Worm (Caenorhabditis elegans) whole organism, L4 larva: Measurements from ENCODE around the gene baf-1.
A peak's percentile ranks its signal among the peaks of the same experiment; 100 is the strongest.

Source experiments
- F37D6.2 ChIP-seq: sonication (generic microtip); optimal IDR thresholded peaks from 2 replicates; lab custom pipeline; 2016; ENCODE audit warnings: mild to moderate bottlenecking, missing genetic modification characterization, missing compliant biosample characterization
- F44E2.7 ChIP-seq: fragments of 200-800 bp; sonication (Bioruptor generic); IDR thresholded peaks from 2 replicates; pipeline ENCODE4 v2.1.2; 2022; ENCODE audit warnings: missing genetic modification characterization, missing compliant biosample characterization
- R02D3.7 ChIP-seq: fragments of 150-350 bp; sonication (generic microtip); optimal IDR thresholded peaks from 3 replicates; lab custom pipeline; 2014; ENCODE audit warnings: missing biosample characterization, missing genetic modification characterization
- Y5F2A.4 ChIP-seq: fragments of 200-800 bp; sonication (Bioruptor generic); optimal IDR thresholded peaks from 2 replicates; lab custom pipeline; 2018; ENCODE audit warnings: mild to moderate bottlenecking, missing genetic modification characterization, missing compliant biosample characterization
- aha-1 ChIP-seq: fragments of 150-350 bp; peaks from one replicate; lab custom pipeline; 2014; ENCODE audit warnings: missing biosample characterization, missing genetic modification characterization
- ama-1 ChIP-seq: fragments of 150-350 bp; optimal IDR thresholded peaks from 2 replicates; lab custom pipeline; 2014; ENCODE audit warnings: inconsistent platforms, mixed read lengths
- ceh-20 ChIP-seq: fragments of 200-800 bp; sonication (Bioruptor generic); IDR thresholded peaks from 2 replicates; pipeline ENCODE4 v1.3.6; 2022; ENCODE audit warnings: missing genetic modification reagents, missing genetic modification characterization, missing compliant biosample characterization
- ceh-32 ChIP-seq: sonication (generic microtip); optimal IDR thresholded peaks from 2 replicates; lab custom pipeline; 2016; ENCODE audit warnings: mild to moderate bottlenecking, missing genetic modification characterization, missing compliant biosample characterization; ENCODE audit not compliant: poor library complexity
- ceh-62 ChIP-seq: sonication (generic microtip); optimal IDR thresholded peaks from 2 replicates; lab custom pipeline; 2017; ENCODE audit warnings: missing biosample characterization, missing genetic modification characterization
- cey-2 ChIP-seq: sonication (generic microtip); optimal IDR thresholded peaks from 3 replicates; lab custom pipeline; 2017; ENCODE audit warnings: missing genetic modification characterization, mild to moderate bottlenecking, missing compliant biosample characterization, antibody characterized with exemption, borderline replicate concordance; ENCODE audit not compliant: insufficient read depth
- daf-19 ChIP-seq: fragments of 200-800 bp; sonication (Bioruptor generic); conservative IDR thresholded peaks from 2 replicates; pipeline ENCODE4 v1.3.6; 2022; ENCODE audit warnings: missing genetic modification characterization, missing compliant biosample characterization
- daf-8 ChIP-seq: fragments of 200-800 bp; sonication (Bioruptor generic); IDR thresholded peaks from 2 replicates; pipeline ENCODE4 v1.3.6; 2022; ENCODE audit warnings: missing genetic modification characterization, missing compliant biosample characterization
- dmd-9 ChIP-seq: fragments of 200-800 bp; sonication (Bioruptor generic); IDR thresholded peaks from 2 replicates; pipeline ENCODE4 v1.3.6; 2022; ENCODE audit warnings: missing genetic modification reagents, missing genetic modification characterization, missing compliant biosample characterization
- dpl-1 ChIP-seq: fragments of 150-350 bp; optimal IDR thresholded peaks from 2 replicates; lab custom pipeline; 2014; ENCODE audit warnings: missing biosample characterization, missing genetic modification reagents, missing genetic modification characterization
- duxl-1 ChIP-seq: sonication (generic microtip); optimal IDR thresholded peaks from 2 replicates; lab custom pipeline; 2016; ENCODE audit warnings: mild to moderate bottlenecking, missing genetic modification characterization, moderate library complexity, missing compliant biosample characterization; ENCODE audit not compliant: poor library complexity
- egl-27 ChIP-seq: sonication (generic microtip); optimal IDR thresholded peaks from 3 replicates; lab custom pipeline; 2017; ENCODE audit warnings: missing biosample characterization, missing genetic modification reagents, missing genetic modification characterization
- fos-1 ChIP-seq: fragments of 150-350 bp; optimal IDR thresholded peaks from 2 replicates; lab custom pipeline; 2014; ENCODE audit warnings: missing biosample characterization, missing genetic modification characterization
- gei-8 ChIP-seq: fragments of 200-800 bp; sonication (Bioruptor generic); optimal IDR thresholded peaks from 2 replicates; lab custom pipeline; 2018; ENCODE audit warnings: mild to moderate bottlenecking, missing genetic modification characterization, missing compliant biosample characterization
- hif-1 ChIP-seq, 2 experiments: sonication (generic microtip); optimal IDR thresholded peaks; 2 replicates each; lab custom pipeline; 2016 to 2017; ENCODE audit warnings: missing compliant biosample characterization in 2 of 2, missing genetic modification characterization in 2 of 2, missing genetic modification reagents in 2 of 2, missing genotype in 2 of 2, mild to moderate bottlenecking in 1 of 2
- hlh-11 ChIP-seq: fragments of 200-800 bp; sonication (Bioruptor generic); optimal IDR thresholded peaks from 2 replicates; lab custom pipeline; 2018; ENCODE audit warnings: mild to moderate bottlenecking, missing genetic modification characterization, missing compliant biosample characterization
- lin-39 ChIP-seq: fragments of 150-350 bp; optimal IDR thresholded peaks from 2 replicates; lab custom pipeline; 2014; ENCODE audit warnings: missing biosample characterization, missing genetic modification reagents, missing genetic modification characterization
- lsy-2 ChIP-seq, 2 experiments: fragments of 150-350 bp in 1 of 2; sonication (generic microtip) in 1 of 2; optimal IDR thresholded peaks; 2 replicates each; lab custom pipeline; 2014 to 2017; ENCODE audit warnings: missing biosample characterization in 2 of 2, missing genetic modification characterization in 2 of 2
- madf-5 ChIP-seq, 2 experiments: fragments of 200-800 bp; sonication (Bioruptor generic); IDR thresholded peaks; 2 replicates each; pipeline ENCODE4 v1.3.6; 2022; ENCODE audit warnings: missing compliant biosample characterization in 2 of 2, missing genetic modification characterization in 2 of 2
- mdl-1 ChIP-seq, 2 experiments: fragments of 150-350 bp in 1 of 2; sonication (generic microtip) in 1 of 2; optimal IDR thresholded peaks; 2 replicates each; lab custom pipeline; 2014 to 2017; ENCODE audit warnings: missing biosample characterization in 2 of 2, missing genetic modification characterization in 2 of 2
- mdt-29 ChIP-seq: fragments of 200-800 bp; sonication (Bioruptor generic); IDR thresholded peaks from 2 replicates; pipeline ENCODE4 v1.3.6; 2022; ENCODE audit warnings: missing genetic modification reagents, missing genetic modification characterization, missing compliant biosample characterization
- mes-2 ChIP-seq: sonication (generic microtip); optimal IDR thresholded peaks from 2 replicates; lab custom pipeline; 2016; ENCODE audit warnings: missing genotype, mild to moderate bottlenecking, missing genetic modification characterization, missing compliant biosample characterization; ENCODE audit not compliant: poor library complexity, severe bottlenecking
- mxl-3 ChIP-seq: fragments of 200-800 bp; sonication (Bioruptor generic); optimal IDR thresholded peaks from 2 replicates; lab custom pipeline; 2018; ENCODE audit warnings: mild to moderate bottlenecking, missing genetic modification characterization, missing compliant biosample characterization
- nhr-102 ChIP-seq: sonication (generic microtip); optimal IDR thresholded peaks from 2 replicates; lab custom pipeline; 2016; ENCODE audit warnings: mild to moderate bottlenecking, missing genetic modification characterization, moderate library complexity, missing compliant biosample characterization
- nhr-111 ChIP-seq: fragments of 200-800 bp; sonication (Bioruptor generic); optimal IDR thresholded peaks from 2 replicates; lab custom pipeline; 2018; ENCODE audit warnings: mild to moderate bottlenecking, missing genetic modification characterization, missing compliant biosample characterization
- nhr-25 ChIP-seq: sonication (generic microtip); optimal IDR thresholded peaks from 2 replicates; lab custom pipeline; 2017; ENCODE audit warnings: missing genetic modification characterization, mild to moderate bottlenecking, missing compliant biosample characterization, antibody characterized with exemption, moderate library complexity, borderline replicate concordance; ENCODE audit not compliant: insufficient read depth
- nhr-28 ChIP-seq: fragments of 150-350 bp; optimal IDR thresholded peaks from 2 replicates; lab custom pipeline; 2014; ENCODE audit warnings: missing biosample characterization, missing genetic modification characterization
- nhr-48 ChIP-seq: sonication (generic microtip); optimal IDR thresholded peaks from 2 replicates; lab custom pipeline; 2016; ENCODE audit warnings: mild to moderate bottlenecking, missing genetic modification characterization, missing compliant biosample characterization
- nhr-6 ChIP-seq: fragments of 150-350 bp; optimal IDR thresholded peaks from 2 replicates; lab custom pipeline; 2014; ENCODE audit warnings: missing biosample characterization, missing genetic modification characterization
- nhr-76 ChIP-seq: fragments of 150-350 bp; optimal IDR thresholded peaks from 2 replicates; lab custom pipeline; 2014; ENCODE audit warnings: missing biosample characterization, missing genetic modification characterization
- php-3 ChIP-seq: fragments of 200-800 bp; sonication (Bioruptor generic); IDR thresholded peaks from 2 replicates; pipeline ENCODE4 v1.3.6; 2022; ENCODE audit warnings: missing genetic modification reagents, missing genetic modification characterization, missing compliant biosample characterization
- rbr-2 ChIP-seq: sonication (generic microtip); optimal IDR thresholded peaks from 2 replicates; lab custom pipeline; 2016; ENCODE audit warnings: missing genotype, missing genetic modification characterization, missing compliant biosample characterization
- spr-1 ChIP-seq: sonication (generic microtip); optimal IDR thresholded peaks from 2 replicates; lab custom pipeline; 2016; ENCODE audit warnings: mild to moderate bottlenecking, missing genetic modification characterization, missing compliant biosample characterization
- tra-1 ChIP-seq: fragments of 200-800 bp; sonication (Bioruptor generic); IDR thresholded peaks from 2 replicates; pipeline ENCODE4 v1.3.6; 2022; ENCODE audit warnings: missing genetic modification reagents, missing genetic modification characterization, missing compliant biosample characterization
- unc-130 ChIP-seq: sonication (generic microtip); optimal IDR thresholded peaks from 2 replicates; lab custom pipeline; 2016; ENCODE audit warnings: missing genetic modification reagents, missing genetic modification characterization, missing compliant biosample characterization
- unc-62 ChIP-seq, 3 experiments: fragments of 150-350 bp in 1 of 3; sonication (generic microtip); optimal IDR thresholded peaks in 2 of 3; peaks in 1 of 3; 1 replicate in 1 of 3; 2 replicates in 2 of 3; lab custom pipeline; 2014 to 2017; ENCODE audit warnings: missing biosample characterization in 3 of 3, missing genetic modification characterization in 3 of 3, missing genetic modification reagents in 3 of 3, missing genotype in 1 of 3
- vab-7 ChIP-seq: fragments of 200-800 bp; sonication (Bioruptor generic); IDR thresholded peaks from 2 replicates; pipeline ENCODE4 v1.3.6; 2022; ENCODE audit warnings: missing genetic modification reagents, missing genetic modification characterization, missing compliant biosample characterization
- zip-2 ChIP-seq: fragments of 150-350 bp; optimal IDR thresholded peaks from 2 replicates; lab custom pipeline; 2014; ENCODE audit warnings: missing biosample characterization, missing genetic modification characterization
- ztf-7 ChIP-seq: fragments of 150-350 bp; optimal IDR thresholded peaks from 2 replicates; lab custom pipeline; 2014; ENCODE audit warnings: missing biosample characterization, missing genetic modification characterization

Gene baf-1

DNA sequence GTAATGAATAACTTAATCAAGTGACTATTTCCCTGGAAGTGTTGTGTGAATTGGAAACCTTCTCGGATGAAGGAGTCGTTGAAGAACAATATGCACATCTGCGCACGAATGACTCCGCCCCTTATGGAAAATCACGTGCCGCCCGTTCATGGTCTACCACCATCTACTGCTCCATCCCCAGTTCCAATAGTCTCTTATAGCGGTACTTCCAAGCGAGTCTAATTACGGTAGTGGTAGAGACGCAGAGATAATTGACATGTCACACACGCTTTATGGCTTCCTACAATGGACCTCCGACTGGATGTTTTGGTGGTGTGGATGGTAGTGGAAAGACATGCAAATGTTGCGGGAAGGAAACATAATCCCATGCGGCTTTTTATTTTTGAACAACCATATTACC is 16.3 kb upstream of the baf-1 start (continued):
- TF ChIP-seq Y5F2A.4 (GFP tag; lab: Kevin White, UChicago) (no peak), ceh-32 (tag; lab: Kevin White, UChicago) (no peak), tra-1 (GFP tag; lab: Robert Waterston, UW) (no peak), lin-39 (tag; lab: Kevin White, UChicago) (no peak), hif-1 (tag; optimal IDR thresholded peaks at IDR 0.05; lab: Kevin White, UChicago) (no peak), nhr-28 (tag; lab: Kevin White, UChicago) (no peak), daf-8 (no peak), dmd-9 (GFP tag; lab: Robert Waterston, UW) (no peak), ceh-20 (GFP tag; lab: Robert Waterston, UW) (no peak), nhr-111 (no peak), R02D3.7 (no peak), lsy-2 (tag; optimal IDR thresholded peaks at IDR 0.05; lab: Kevin White, UChicago) (peak in 1 of 2 experiments; percentile 37), unc-130 (no peak), F37D6.2 (tag; lab: Kevin White, UChicago) (no peak), mes-2 (tag; lab: Kevin White, UChicago) (peak; percentile 17), daf-19 (GFP tag; lab: Robert Waterston, UW) (no peak), rbr-2 (tag; lab: Kevin White, UChicago) (no peak), aha-1 (tag; lab: Kevin White, UChicago) (no peak), gei-8 (no peak)

DNA sequence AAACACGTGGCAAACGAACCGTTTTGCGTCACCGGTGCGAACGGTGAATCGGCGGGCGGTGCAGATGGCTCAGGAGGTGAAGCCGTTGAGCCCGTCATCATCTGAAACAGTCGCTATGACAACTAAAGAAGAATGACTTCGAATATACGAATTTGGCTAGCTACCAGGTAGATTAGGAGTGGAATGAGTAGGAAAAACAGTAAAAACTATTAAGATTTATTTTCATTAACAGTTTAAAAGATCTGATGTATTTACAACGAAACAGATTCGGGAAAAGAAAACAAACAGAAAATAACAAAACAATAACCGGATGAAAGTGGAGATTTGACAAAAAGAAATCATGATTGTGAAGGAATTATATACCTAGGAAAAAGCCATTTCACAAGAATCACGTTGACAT is 13.3 kb upstream of the baf-1 start, which contains the start of gene F54C8.7:
Gene F54C8.7 (minus strand): TSS at position 101 of the 400 bp plus-strand sequence.
- TF ChIP-seq ceh-20 (GFP tag; lab: Robert Waterston, UW) (no peak), vab-7 (GFP tag; lab: Robert Waterston, UW) (no peak), nhr-6 (no peak), unc-62 (GFP tag; optimal IDR thresholded peaks at IDR 0.05 in 1 of 2; lab: Kevin White, UChicago) (no peak), unc-62 (tag; optimal IDR thresholded peaks at IDR 0.05; lab: Kevin White, UChicago) (no peak), php-3 (GFP tag; lab: Robert Waterston, UW) (no peak)
- TF ChIP-seq, all 104 proteins: peak for 0

DNA sequence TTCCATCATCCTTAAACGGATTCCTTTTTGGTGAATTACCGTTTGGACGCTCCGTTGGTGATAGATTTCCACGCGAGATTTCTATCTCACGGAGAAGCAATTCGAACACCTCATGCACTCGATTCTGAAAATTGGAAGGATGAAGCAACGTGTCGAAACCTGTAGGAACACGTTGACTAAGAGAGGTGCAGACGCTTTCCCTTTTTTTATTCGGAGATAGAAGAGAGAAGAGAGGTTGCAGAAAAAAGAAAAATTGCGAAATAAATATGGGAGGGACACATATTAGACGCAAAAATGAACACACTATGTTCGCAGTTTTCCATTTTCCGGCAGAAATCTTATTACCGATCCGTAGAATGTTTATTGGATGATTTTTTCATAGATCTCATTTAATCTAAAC is 12.5 kb upstream of the baf-1 start:
- TF ChIP-seq hlh-11 (tag; lab: Kevin White, UChicago): peak; percentile 22
- peak; percentile 93 for TF ChIP-seq mxl-3
- TF ChIP-seq nhr-48 (tag; lab: Kevin White, UChicago): peak; percentile 52
- no peak for TF ChIP-seq fos-1 (tag; lab: Kevin White, UChicago)
- TF ChIP-seq lsy-2 (tag; optimal IDR thresholded peaks at IDR 0.05; lab: Kevin White, UChicago): peak in 1 of 2 experiments; percentile 12
- TF ChIP-seq cey-2 (tag; lab: Kevin White, UChicago): peak; percentile 4
- peak; percentile 17 for TF ChIP-seq mes-2 (tag; lab: Kevin White, UChicago)
- TF ChIP-seq ceh-32 (tag; lab: Kevin White, UChicago): no peak

DNA sequence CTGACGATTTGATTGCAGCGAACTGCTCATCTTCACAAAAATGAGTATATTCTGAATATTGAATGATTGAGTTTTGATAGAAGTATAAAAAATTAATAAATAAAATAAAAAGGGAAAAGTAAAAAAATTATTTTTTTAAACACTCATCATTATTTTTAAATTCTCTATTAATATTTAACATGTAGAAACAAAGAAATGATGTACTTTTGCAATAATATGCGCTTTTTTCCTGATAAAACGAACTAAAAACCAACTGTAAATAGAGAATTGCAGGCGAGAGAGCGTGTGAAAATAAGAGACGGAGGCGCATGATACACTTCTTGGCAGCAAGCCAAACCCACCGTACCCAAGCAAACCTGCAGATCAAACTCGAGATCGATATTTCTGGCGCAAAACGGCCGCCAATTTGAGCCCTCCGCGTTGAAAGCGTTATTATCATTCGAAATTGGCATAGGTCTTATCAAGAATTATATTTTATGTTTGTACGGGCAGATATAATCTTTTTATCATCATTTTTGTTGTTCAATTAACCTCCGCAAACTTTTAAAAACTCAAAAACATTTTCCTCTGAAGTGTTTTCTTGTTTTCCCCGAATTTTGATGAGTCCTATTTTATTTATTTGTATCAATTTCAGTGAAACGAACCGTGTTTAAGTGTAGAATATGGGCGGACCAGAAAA is 11.1 kb upstream of the baf-1 start, which contains the start of the genes rheb-1 and spk-1:
Gene rheb-1 (minus strand): TSS at position 51 of the 679 bp plus-strand sequence.
Gene spk-1 (plus strand): TSS at position 629 of the 679 bp plus-strand sequence.
- TF ChIP-seq ztf-7 (tag; lab: Kevin White, UChicago): peak; percentile 68
- TF ChIP-seq mdl-1 (tag; optimal IDR thresholded peaks at IDR 0.05; lab: Kevin White, UChicago): peak in 1 of 2 experiments; percentile 64
- TF ChIP-seq ama-1 (lab: Kevin White, UChicago): peak; percentile 18
- TF ChIP-seq zip-2 (tag; lab: Kevin White, UChicago): no peak
- TF ChIP-seq duxl-1 (tag; lab: Kevin White, UChicago): peak; percentile 49
- TF ChIP-seq egl-27 (tag; lab: Kevin White, UChicago): no peak
- peak; percentile 8 for TF ChIP-seq fos-1 (tag; lab: Kevin White, UChicago)
- peak; percentile 76 for TF ChIP-seq dpl-1 (GFP tag; lab: Kevin White, UChicago)
- TF ChIP-seq ceh-62 (tag; lab: Kevin White, UChicago): no peak
- peak; percentile 91 for TF ChIP-seq tra-1 (GFP tag; lab: Robert Waterston, UW)
- TF ChIP-seq nhr-76 (tag; lab: Kevin White, UChicago): no peak
- TF ChIP-seq mdt-29 (GFP tag; lab: Robert Waterston, UW): peak; percentile 69; the same call in 1 of the 2 replicates
- TF ChIP-seq madf-5 (GFP tag; IDR thresholded peaks at IDR 0.05; lab: Robert Waterston, UW): 0 out of 4 replicates have a peak, but pooled peaks of 1 of the 2 experiments have one; percentile 14
- peak; percentile 89 for TF ChIP-seq nhr-102 (tag; lab: Kevin White, UChicago)
- TF ChIP-seq daf-8: no peak
- TF ChIP-seq F44E2.7 (GFP tag; lab: Robert Waterston, UW): no peak
- peak; percentile 67 for TF ChIP-seq nhr-25 (tag; lab: Kevin White, UChicago)
- peak; percentile 77 for TF ChIP-seq spr-1
- no peak for TF ChIP-seq nhr-111
